Fruit fly (Drosophila melanogaster) whole organism, pupa: ENCODE data around the gene CG33331.

ENCODE experiments used
- CG10348 ChIP-seq: fragments of 200-800 bp; sonication (Bioruptor generic); IDR thresholded peaks from 2 replicates; pipeline ENCODE4 v1.3.6; 2022; ENCODE audit warnings: missing biosample characterization, missing genetic modification characterization
- CG12605 ChIP-seq: fragments of 200-800 bp; sonication (Bioruptor generic); IDR thresholded peaks from 2 replicates; pipeline ENCODE4 v1.3.6; 2022; ENCODE audit warnings: missing biosample characterization, missing genetic modification characterization
- CG13204 ChIP-seq: fragments of 200-800 bp; sonication (Bioruptor generic); optimal IDR thresholded peaks from 2 replicates; lab custom pipeline; 2018; ENCODE audit warnings: missing biosample characterization, mild to moderate bottlenecking, missing genetic modification characterization, moderate library complexity
- CG14655 ChIP-seq: fragments of 200-800 bp; sonication (Bioruptor generic); optimal IDR thresholded peaks from 3 replicates; lab custom pipeline; 2017; ENCODE audit warnings: mild to moderate bottlenecking, missing biosample characterization, missing genetic modification reagents, missing genetic modification characterization
- CG15710 ChIP-seq: fragments of 200-800 bp; sonication (Bioruptor generic); optimal IDR thresholded peaks from 2 replicates; lab custom pipeline; 2018; ENCODE audit warnings: missing biosample characterization, mild to moderate bottlenecking, missing genetic modification characterization, moderate library complexity
- CG17806 ChIP-seq: fragments of 200-800 bp; sonication (Bioruptor generic); optimal IDR thresholded peaks from 2 replicates; lab custom pipeline; 2018; ENCODE audit warnings: missing biosample characterization, mild to moderate bottlenecking, missing genetic modification characterization, moderate library complexity
- CG32121 ChIP-seq: fragments of 200-800 bp; sonication (Bioruptor generic); IDR thresholded peaks from 2 replicates; pipeline ENCODE4 v1.3.6; 2022; ENCODE audit warnings: missing biosample characterization, missing genetic modification characterization
- CG34367 ChIP-seq: fragments of 200-800 bp; sonication (Bioruptor generic); optimal IDR thresholded peaks from 2 replicates; lab custom pipeline; 2018; ENCODE audit warnings: missing biosample characterization, mild to moderate bottlenecking, missing genetic modification characterization
- CG4496 ChIP-seq: fragments of 200-800 bp; sonication (Bioruptor generic); IDR thresholded peaks from 3 replicates; pipeline ENCODE4 v1.3.6; 2022; ENCODE audit warnings: missing biosample characterization, missing genetic modification characterization
- CG8159 ChIP-seq: fragments of 200-800 bp; sonication (Bioruptor generic); optimal IDR thresholded peaks from 3 replicates; lab custom pipeline; 2018; ENCODE audit warnings: missing biosample characterization, mild to moderate bottlenecking, missing genetic modification characterization, moderate library complexity
- CG8301 ChIP-seq: fragments of 200-800 bp; sonication (Bioruptor generic); optimal IDR thresholded peaks from 2 replicates; lab custom pipeline; 2018; ENCODE audit warnings: missing biosample characterization, mild to moderate bottlenecking, missing genetic modification characterization
- CG9948 ChIP-seq: fragments of 200-800 bp; sonication (Bioruptor generic); optimal IDR thresholded peaks from 2 replicates; lab custom pipeline; 2018; ENCODE audit warnings: missing biosample characterization, mild to moderate bottlenecking, missing genetic modification characterization, moderate library complexity
- D1 ChIP-seq: fragments of 200-800 bp; sonication (Bioruptor generic); optimal IDR thresholded peaks from 2 replicates; lab custom pipeline; 2018; ENCODE audit warnings: missing biosample characterization, mild to moderate bottlenecking, missing genetic modification characterization, moderate library complexity
- EcR ChIP-seq: fragments of 200-800 bp; sonication (Bioruptor generic); optimal IDR thresholded peaks from 3 replicates; lab custom pipeline; 2019; ENCODE audit warnings: missing biosample characterization, missing genetic modification characterization, mild to moderate bottlenecking, moderate library complexity, missing genetic modification reagents
- Ets98B ChIP-seq: fragments of 200-800 bp; sonication (Bioruptor generic); IDR thresholded peaks from 2 replicates; pipeline ENCODE4 v1.3.6; 2022; ENCODE audit warnings: missing biosample characterization, missing genetic modification characterization
- Pif1A ChIP-seq: fragments of 200-800 bp; sonication (Bioruptor generic); optimal IDR thresholded peaks from 3 replicates; lab custom pipeline; 2016; ENCODE audit warnings: missing biosample characterization, missing genetic modification characterization
- Pif1B ChIP-seq: fragments of 200-800 bp; sonication (Bioruptor generic); optimal IDR thresholded peaks from 3 replicates; lab custom pipeline; 2016; ENCODE audit warnings: missing biosample characterization, missing genetic modification characterization
- Snoo ChIP-seq: fragments of 200-800 bp; sonication (Bioruptor generic); optimal IDR thresholded peaks from 3 replicates; lab custom pipeline; 2017; ENCODE audit warnings: missing biosample characterization, mild to moderate bottlenecking, missing genetic modification characterization, inconsistent platforms
- fd96Ca ChIP-seq: fragments of 200-800 bp; sonication (Bioruptor generic); IDR thresholded peaks from 3 replicates; pipeline ENCODE4 v1.3.6; 2022; ENCODE audit warnings: missing biosample characterization, missing genetic modification characterization
- gl ChIP-seq: fragments of 200-800 bp; sonication (Bioruptor generic); optimal IDR thresholded peaks from 2 replicates; lab custom pipeline; 2018; ENCODE audit warnings: missing biosample characterization, mild to moderate bottlenecking, missing genetic modification characterization
- rn ChIP-seq: fragments of 200-800 bp; sonication (Bioruptor generic); IDR thresholded peaks from 2 replicates; pipeline ENCODE4 v1.3.6; 2022; ENCODE audit warnings: missing biosample characterization, missing genetic modification characterization

Gene CG33331

dm6 chr3R:14898280-14898756 is 12.1 kb downstream of the CG33331 start, which contains the start of the genes Nup93-2 and CG3817:
TSS of gene Nup93-2 (minus strand) at chr3R:14898372.
TSS of gene CG3817 (plus strand) at chr3R:14898739.
- TF ChIP-seq CG8159 (tag; lab: Kevin White, UChicago) (peak; percentile 38), CG4496 (GFP tag; lab: Robert Waterston, UW) (0 out of 3 replicates have a peak, but pooled peaks have one; percentile 47), gl (tag; lab: Kevin White, UChicago) (no peak), fd96Ca (GFP tag; lab: Robert Waterston, UW) (peak; percentile 50; the same call in 1 of the 3 replicates), rn (0 out of 2 replicates have a peak, but pooled peaks have one; percentile 15), EcR (GFP tag; lab: Kevin White, UChicago) (no peak), CG13204 (GFP tag; lab: Kevin White, UChicago) (no peak), CG15710 (peak; percentile 20), CG12605 (GFP tag; lab: Robert Waterston, UW) (no peak), CG10348 (no peak), Pif1A (GFP tag; lab: Kevin White, UChicago) (no peak), Snoo (tag; lab: Kevin White, UChicago) (peak; percentile 71), Ets98B (no peak; the same call in 1 of the 2 replicates), CG9948 (tag; lab: Kevin White, UChicago) (peak; percentile 74), D1 (no peak), CG8301 (tag; lab: Kevin White, UChicago) (no peak), CG14655 (GFP tag; lab: Kevin White, UChicago) (no peak), CG32121 (GFP tag; lab: Robert Waterston, UW) (0 out of 2 replicates have a peak, but pooled peaks have one; percentile 22), CG34367 (tag; lab: Kevin White, UChicago) (peak; percentile 8), Pif1B (no peak), CG17806 (peak; percentile 32)

dm6 chr3R:14900177-14900576 is 13.9 kb downstream of the CG33331 start, which contains the start of gene VhaPPA1-2:
TSS of gene VhaPPA1-2 (minus strand) at chr3R:14900277.
- TF ChIP-seq CG9948 (tag; lab: Kevin White, UChicago) (no peak), CG14655 (GFP tag; lab: Kevin White, UChicago) (no peak), rn (no peak), Ets98B (no peak), CG32121 (GFP tag; lab: Robert Waterston, UW) (no peak), Pif1A (GFP tag; lab: Kevin White, UChicago) (no peak), CG10348 (no peak), CG8159 (tag; lab: Kevin White, UChicago) (no peak), D1 (no peak), EcR (GFP tag; lab: Kevin White, UChicago) (no peak), CG13204 (GFP tag; lab: Kevin White, UChicago) (no peak), fd96Ca (GFP tag; lab: Robert Waterston, UW) (no peak), CG17806 (no peak), CG12605 (GFP tag; lab: Robert Waterston, UW) (no peak), gl (tag; lab: Kevin White, UChicago) (no peak), CG4496 (GFP tag; lab: Robert Waterston, UW) (no peak), Pif1B (no peak), CG34367 (tag; lab: Kevin White, UChicago) (no peak), Snoo (tag; lab: Kevin White, UChicago) (no peak)

- no peak for TF ChIP-seq EcR (GFP tag; lab: Kevin White, UChicago)
- peak; percentile 7 for TF ChIP-seq Snoo (tag; lab: Kevin White, UChicago)
Measured at dm6 chr3R:14901408-14902352, 15.4 kb downstream of the CG33331 start, which contains the start of gene RpS5b. TSS of gene RpS5b (minus strand) at chr3R:14901563.

- TF ChIP-seq rn (no peak), D1 (no peak)
Measured at dm6 chr3R:14903837-14904431, 17.7 kb downstream of the CG33331 start, which contains the start of gene VhaPPA1-1. TSS of gene VhaPPA1-1 (minus strand) at chr3R:14904061.

dm6 chr3R:14912449-14912987 is 26.3 kb downstream of the CG33331 start:
- no peak for TF ChIP-seq EcR (GFP tag; lab: Kevin White, UChicago)
- no peak for TF ChIP-seq CG8301 (tag; lab: Kevin White, UChicago)
- TF ChIP-seq CG9948 (tag; lab: Kevin White, UChicago) = no peak
- no peak for TF ChIP-seq D1
- no peak for TF ChIP-seq CG15710
- no peak for TF ChIP-seq CG8159 (tag; lab: Kevin White, UChicago)
- TF ChIP-seq CG12605 (GFP tag; lab: Robert Waterston, UW) = no peak
- no peak for TF ChIP-seq CG17806
- TF ChIP-seq gl (tag; lab: Kevin White, UChicago) = no peak
- TF ChIP-seq fd96Ca (GFP tag; lab: Robert Waterston, UW) = no peak
- TF ChIP-seq CG10348 = no peak
- TF ChIP-seq CG13204 (GFP tag; lab: Kevin White, UChicago) = no peak
- TF ChIP-seq CG34367 (tag; lab: Kevin White, UChicago) = no peak
- no peak for TF ChIP-seq rn
- no peak for TF ChIP-seq CG32121 (GFP tag; lab: Robert Waterston, UW)
- no peak for TF ChIP-seq Pif1B
- no peak for TF ChIP-seq Ets98B
- no peak for TF ChIP-seq Pif1A (GFP tag; lab: Kevin White, UChicago)
